Worm (Caenorhabditis elegans) whole organism, L2 larva: ENCODE results near the gene rpl-37.

Experiments
- C34F6.9 ChIP-seq: fragments of 150-350 bp; optimal IDR thresholded peaks from 2 replicates; lab custom pipeline; 2014; ENCODE audit warnings: missing biosample characterization, missing genetic modification characterization
- F13H6.1 ChIP-seq: sonication (generic microtip); optimal IDR thresholded peaks from 2 replicates; lab custom pipeline; 2016; ENCODE audit warnings: missing genetic modification characterization, missing compliant biosample characterization
- R02D3.7 ChIP-seq: fragments of 150-350 bp; optimal IDR thresholded peaks from 2 replicates; lab custom pipeline; 2014; ENCODE audit warnings: missing biosample characterization, missing genetic modification characterization
- Y55F3AM.14 ChIP-seq: fragments of 200-800 bp; sonication (Bioruptor generic); optimal IDR thresholded peaks from 2 replicates; lab custom pipeline; 2018; ENCODE audit warnings: mild to moderate bottlenecking, missing genetic modification characterization, missing compliant biosample characterization
- ZK546.5 ChIP-seq: sonication (generic microtip); optimal IDR thresholded peaks from 2 replicates; lab custom pipeline; 2017; ENCODE audit warnings: missing biosample characterization, missing genetic modification characterization
- alr-1 ChIP-seq: fragments of 150-350 bp; optimal IDR thresholded peaks from 2 replicates; lab custom pipeline; 2014; ENCODE audit warnings: missing biosample characterization, missing genetic modification characterization
- aly-2 ChIP-seq: fragments of 150-350 bp; optimal IDR thresholded peaks from 2 replicates; lab custom pipeline; 2014; ENCODE audit warnings: missing biosample characterization, missing genetic modification characterization
- ama-1 ChIP-seq: fragments of 150-350 bp; optimal IDR thresholded peaks from 2 replicates; lab custom pipeline; 2018; ENCODE audit warnings: inconsistent platforms
- blmp-1 ChIP-seq: sonication (generic microtip); optimal IDR thresholded peaks from 2 replicates; lab custom pipeline; 2017; ENCODE audit warnings: missing genetic modification characterization, mild to moderate bottlenecking, missing compliant biosample characterization, antibody characterized with exemption, moderate library complexity; ENCODE audit not compliant: insufficient read depth
- ceh-16 ChIP-seq: fragments of 150-350 bp; optimal IDR thresholded peaks from 2 replicates; lab custom pipeline; 2014; ENCODE audit warnings: missing biosample characterization, missing genetic modification characterization
- ceh-82 ChIP-seq: fragments of 150-350 bp; optimal IDR thresholded peaks from 2 replicates; lab custom pipeline; 2014; ENCODE audit warnings: missing biosample characterization, missing genetic modification characterization
- egl-27 ChIP-seq: sonication (generic microtip); optimal IDR thresholded peaks from 3 replicates; lab custom pipeline; 2017; ENCODE audit warnings: missing biosample characterization, missing genetic modification reagents, missing genetic modification characterization
- elt-1 ChIP-seq: fragments of 150-350 bp; optimal IDR thresholded peaks from 2 replicates; lab custom pipeline; 2014; ENCODE audit warnings: missing biosample characterization, missing genetic modification characterization
- elt-3 ChIP-seq: sonication (generic microtip); optimal IDR thresholded peaks from 2 replicates; lab custom pipeline; 2017; ENCODE audit warnings: missing biosample characterization, missing genetic modification characterization
- fos-1 ChIP-seq: fragments of 150-350 bp; optimal IDR thresholded peaks from 2 replicates; lab custom pipeline; 2014; ENCODE audit warnings: missing biosample characterization, missing genetic modification characterization
- lin-11 ChIP-seq: fragments of 150-350 bp; sonication (generic microtip); optimal IDR thresholded peaks from 2 replicates; lab custom pipeline; 2014; ENCODE audit warnings: missing biosample characterization, missing genetic modification characterization, inconsistent platforms, mixed read lengths
- lin-13 ChIP-seq: fragments of 150-350 bp; optimal IDR thresholded peaks from 2 replicates; lab custom pipeline; 2014; ENCODE audit warnings: missing biosample characterization, missing genetic modification reagents, missing genetic modification characterization
- lin-39 ChIP-seq: fragments of 150-350 bp; optimal IDR thresholded peaks from 2 replicates; lab custom pipeline; 2014; ENCODE audit warnings: missing biosample characterization, missing genetic modification reagents, missing genetic modification characterization
- lsy-2 ChIP-seq, 2 experiments: fragments of 150-350 bp in 1 of 2; sonication (generic microtip) in 1 of 2; optimal IDR thresholded peaks; 2 replicates each; lab custom pipeline; 2014 to 2017; ENCODE audit warnings: missing biosample characterization in 2 of 2, missing genetic modification characterization in 2 of 2
- mab-5 ChIP-seq: fragments of 150-350 bp; optimal IDR thresholded peaks from 2 replicates; lab custom pipeline; 2014; ENCODE audit warnings: missing biosample characterization, missing genetic modification characterization
- mbf-1 ChIP-seq: sonication (generic microtip); optimal IDR thresholded peaks from 2 replicates; lab custom pipeline; 2017; ENCODE audit warnings: missing biosample characterization, missing genetic modification characterization
- mdl-1 ChIP-seq, 2 experiments: fragments of 150-350 bp in 1 of 2; sonication (generic microtip) in 1 of 2; optimal IDR thresholded peaks; 2 replicates each; lab custom pipeline; 2017; ENCODE audit warnings: missing biosample characterization in 2 of 2, missing genetic modification characterization in 2 of 2
- nhr-10 ChIP-seq: sonication (generic microtip); optimal IDR thresholded peaks from 2 replicates; lab custom pipeline; 2017; ENCODE audit warnings: missing biosample characterization, missing genetic modification characterization
- nhr-11 ChIP-seq: fragments of 150-350 bp; optimal IDR thresholded peaks from 2 replicates; lab custom pipeline; 2014; ENCODE audit warnings: missing biosample characterization, missing genetic modification characterization
- nhr-12 ChIP-seq: fragments of 150-350 bp; optimal IDR thresholded peaks from 2 replicates; lab custom pipeline; 2014; ENCODE audit warnings: missing biosample characterization, missing genetic modification characterization
- nhr-129 ChIP-seq: fragments of 150-350 bp; optimal IDR thresholded peaks from 2 replicates; lab custom pipeline; 2014; ENCODE audit warnings: missing biosample characterization, missing genetic modification characterization
- nhr-21 ChIP-seq: fragments of 150-350 bp; optimal IDR thresholded peaks from 2 replicates; lab custom pipeline; 2014; ENCODE audit warnings: missing biosample characterization, missing genetic modification characterization
- nhr-237 ChIP-seq: fragments of 150-350 bp; optimal IDR thresholded peaks from 2 replicates; lab custom pipeline; 2014; ENCODE audit warnings: missing biosample characterization, missing genetic modification characterization
- nhr-25 ChIP-seq: fragments of 150-350 bp; sonication (generic microtip); optimal IDR thresholded peaks from 3 replicates; lab custom pipeline; 2014; ENCODE audit warnings: missing biosample characterization, missing genetic modification characterization
- nhr-6 ChIP-seq: fragments of 150-350 bp; optimal IDR thresholded peaks from 2 replicates; lab custom pipeline; 2014; ENCODE audit warnings: missing biosample characterization, missing genetic modification characterization
- nhr-77 ChIP-seq: fragments of 150-350 bp; optimal IDR thresholded peaks from 2 replicates; lab custom pipeline; 2014; ENCODE audit warnings: missing biosample characterization, missing genetic modification characterization
- sem-4 ChIP-seq: fragments of 150-350 bp; optimal IDR thresholded peaks from 2 replicates; lab custom pipeline; 2014; ENCODE audit warnings: missing biosample characterization, missing genetic modification reagents, missing genetic modification characterization
- skn-1 ChIP-seq: sonication (generic microtip); optimal IDR thresholded peaks from 2 replicates; lab custom pipeline; 2017; ENCODE audit warnings: missing biosample characterization, missing genetic modification characterization
- sma-3 ChIP-seq: sonication (generic microtip); optimal IDR thresholded peaks from 2 replicates; lab custom pipeline; 2016; ENCODE audit warnings: missing genetic modification reagents, missing genetic modification characterization, missing compliant biosample characterization
- sma-9 ChIP-seq, 2 experiments: fragments of 150-350 bp in 1 of 2; sonication (generic microtip) in 1 of 2; optimal IDR thresholded peaks; 2 replicates each; lab custom pipeline; 2014 to 2016; ENCODE audit warnings: missing genetic modification characterization in 2 of 2, mild to moderate bottlenecking in 1 of 2, missing biosample characterization in 1 of 2, missing compliant biosample characterization in 1 of 2, missing genetic modification reagents in 1 of 2, moderate library complexity in 1 of 2
- snpc-4 ChIP-seq: fragments of 150-350 bp; optimal IDR thresholded peaks from 2 replicates; lab custom pipeline; 2014; ENCODE audit warnings: missing biosample characterization, missing genetic modification characterization
- unc-39 ChIP-seq: fragments of 150-350 bp; optimal IDR thresholded peaks from 2 replicates; lab custom pipeline; 2014; ENCODE audit warnings: missing biosample characterization, missing genetic modification characterization
- unc-55 ChIP-seq: fragments of 150-350 bp; sonication (generic microtip); optimal IDR thresholded peaks from 3 replicates; lab custom pipeline; 2014; ENCODE audit warnings: missing biosample characterization, missing genetic modification reagents, missing genetic modification characterization
- unc-62 ChIP-seq: fragments of 150-350 bp; optimal IDR thresholded peaks from 2 replicates; lab custom pipeline; 2014; ENCODE audit warnings: missing biosample characterization, missing genetic modification reagents, missing genetic modification characterization
- zag-1 ChIP-seq: fragments of 150-350 bp; optimal IDR thresholded peaks from 2 replicates; lab custom pipeline; 2014; ENCODE audit warnings: missing biosample characterization, missing genetic modification characterization
- ztf-1 ChIP-seq: fragments of 200-800 bp; sonication (Bioruptor generic); conservative IDR thresholded peaks from 2 replicates; pipeline ENCODE4 v1.3.6; 2022; ENCODE audit warnings: missing genetic modification characterization, missing compliant biosample characterization
- ztf-11 ChIP-seq: sonication (generic microtip); optimal IDR thresholded peaks from 2 replicates; lab custom pipeline; 2017; ENCODE audit warnings: missing biosample characterization, missing genetic modification characterization
- ztf-4 ChIP-seq: fragments of 150-350 bp; optimal IDR thresholded peaks from 2 replicates; lab custom pipeline; 2014; ENCODE audit warnings: missing biosample characterization, missing genetic modification characterization

Gene rpl-37

ce11 chrIII:3541093-3541492 is 12.7 kb downstream of the rpl-37 start:
- TF ChIP-seq ztf-11 (tag; lab: Kevin White, UChicago) (no peak), elt-1 (tag; lab: Kevin White, UChicago) (no peak), Y55F3AM.14 (no peak), mbf-1 (tag; lab: Kevin White, UChicago) (no peak), nhr-129 (tag; lab: Kevin White, UChicago) (no peak), nhr-11 (tag; lab: Kevin White, UChicago) (no peak), blmp-1 (no peak), elt-3 (tag; lab: Kevin White, UChicago) (no peak), ZK546.5 (tag; lab: Kevin White, UChicago) (no peak)

ce11 chrIII:3541539-3541938 is 13.1 kb downstream of the rpl-37 start, which contains the start of gene ben-1:
Gene ben-1 (minus strand): TSS chrIII:3541639.
- TF ChIP-seq blmp-1: no peak
- TF ChIP-seq nhr-12 (tag; lab: Kevin White, UChicago): no peak
- TF ChIP-seq ceh-16 (tag; lab: Kevin White, UChicago): no peak
- no peak for TF ChIP-seq lin-11 (tag; lab: Kevin White, UChicago)
- no peak for TF ChIP-seq Y55F3AM.14
- no peak for TF ChIP-seq fos-1 (tag; lab: Kevin White, UChicago)
- no peak for TF ChIP-seq mbf-1 (tag; lab: Kevin White, UChicago)
- no peak for TF ChIP-seq lsy-2 (tag; optimal IDR thresholded peaks at IDR 0.05; lab: Kevin White, UChicago)
- TF ChIP-seq aly-2: no peak
- no peak for TF ChIP-seq mdl-1 (tag; optimal IDR thresholded peaks at IDR 0.05; lab: Kevin White, UChicago)
- no peak for TF ChIP-seq elt-1 (tag; lab: Kevin White, UChicago)
- TF ChIP-seq mab-5 (tag; lab: Kevin White, UChicago): no peak
- no peak for TF ChIP-seq ztf-11 (tag; lab: Kevin White, UChicago)
- no peak for TF ChIP-seq lin-13 (GFP tag; lab: Kevin White, UChicago)
- no peak for TF ChIP-seq nhr-21 (tag; lab: Kevin White, UChicago)
- TF ChIP-seq ztf-4 (tag; lab: Kevin White, UChicago): no peak
- TF ChIP-seq alr-1 (tag; lab: Kevin White, UChicago): no peak
- TF ChIP-seq R02D3.7: no peak
- TF ChIP-seq snpc-4 (tag; lab: Kevin White, UChicago): no peak
- TF ChIP-seq, all 48 proteins: peak for 0

- no peak for TF ChIP-seq sma-9 (GFP tag; optimal IDR thresholded peaks at IDR 0.05; lab: Kevin White, UChicago)
- TF ChIP-seq sma-9 (tag; optimal IDR thresholded peaks at IDR 0.05; lab: Kevin White, UChicago): no peak
- no peak for TF ChIP-seq elt-1 (tag; lab: Kevin White, UChicago)
- TF ChIP-seq R02D3.7: no peak
- TF ChIP-seq nhr-10 (tag; lab: Kevin White, UChicago): no peak
- no peak for TF ChIP-seq aly-2
- TF ChIP-seq zag-1 (tag; lab: Kevin White, UChicago): peak; percentile 85
- no peak for TF ChIP-seq nhr-25 (tag; lab: Kevin White, UChicago)
- no peak for TF ChIP-seq lin-13 (GFP tag; lab: Kevin White, UChicago)
- TF ChIP-seq mab-5 (tag; lab: Kevin White, UChicago): no peak
- TF ChIP-seq lin-39 (tag; lab: Kevin White, UChicago): no peak
- TF ChIP-seq mdl-1 (tag; optimal IDR thresholded peaks at IDR 0.05; lab: Kevin White, UChicago): no peak
- TF ChIP-seq nhr-77 (tag; lab: Kevin White, UChicago): no peak
- no peak for TF ChIP-seq skn-1 (tag; lab: Kevin White, UChicago)
- TF ChIP-seq egl-27 (tag; lab: Kevin White, UChicago): no peak
- TF ChIP-seq ZK546.5 (tag; lab: Kevin White, UChicago): no peak
- TF ChIP-seq nhr-11 (tag; lab: Kevin White, UChicago): no peak
- no peak for TF ChIP-seq ztf-4 (tag; lab: Kevin White, UChicago)
- no peak for TF ChIP-seq elt-3 (tag; lab: Kevin White, UChicago)
- TF ChIP-seq unc-62 (GFP tag; lab: Kevin White, UChicago): no peak
- TF ChIP-seq C34F6.9 (tag; lab: Kevin White, UChicago): peak; percentile 35
- TF ChIP-seq blmp-1: no peak
- peak; percentile 28 for TF ChIP-seq unc-55 (GFP tag; lab: Kevin White, UChicago)
- TF ChIP-seq sem-4: peak; percentile 1
- no peak for TF ChIP-seq Y55F3AM.14
- no peak for TF ChIP-seq ceh-16 (tag; lab: Kevin White, UChicago)
- TF ChIP-seq unc-39: no peak
- TF ChIP-seq lsy-2 (tag; optimal IDR thresholded peaks at IDR 0.05; lab: Kevin White, UChicago): peak in 1 of 2 experiments; percentile 26
- no peak for TF ChIP-seq sma-3 (GFP tag; lab: Kevin White, UChicago)
- no peak for TF ChIP-seq nhr-6 (tag; lab: Kevin White, UChicago)
- no peak for TF ChIP-seq ztf-11 (tag; lab: Kevin White, UChicago)
- TF ChIP-seq ama-1 (lab: Kevin White, UChicago): no peak
- no peak for TF ChIP-seq ztf-1 (GFP tag; lab: Robert Waterston, UW)
- no peak for TF ChIP-seq lin-11 (tag; lab: Kevin White, UChicago)
- peak; percentile 19 for TF ChIP-seq F13H6.1 (tag; lab: Kevin White, UChicago)
- no peak for TF ChIP-seq snpc-4 (tag; lab: Kevin White, UChicago)
- TF ChIP-seq ceh-82 (tag; lab: Kevin White, UChicago): no peak
- TF ChIP-seq nhr-129 (tag; lab: Kevin White, UChicago): peak; percentile 22
- no peak for TF ChIP-seq mbf-1 (tag; lab: Kevin White, UChicago)
- TF ChIP-seq alr-1 (tag; lab: Kevin White, UChicago): no peak
- TF ChIP-seq nhr-237 (tag; lab: Kevin White, UChicago): no peak
Measured at ce11 chrIII:3542105-3542504, 13.7 kb downstream of the rpl-37 start.
